Fruit fly (Drosophila melanogaster): ENCODE results near the gene Jon99Cii.

DNA sequence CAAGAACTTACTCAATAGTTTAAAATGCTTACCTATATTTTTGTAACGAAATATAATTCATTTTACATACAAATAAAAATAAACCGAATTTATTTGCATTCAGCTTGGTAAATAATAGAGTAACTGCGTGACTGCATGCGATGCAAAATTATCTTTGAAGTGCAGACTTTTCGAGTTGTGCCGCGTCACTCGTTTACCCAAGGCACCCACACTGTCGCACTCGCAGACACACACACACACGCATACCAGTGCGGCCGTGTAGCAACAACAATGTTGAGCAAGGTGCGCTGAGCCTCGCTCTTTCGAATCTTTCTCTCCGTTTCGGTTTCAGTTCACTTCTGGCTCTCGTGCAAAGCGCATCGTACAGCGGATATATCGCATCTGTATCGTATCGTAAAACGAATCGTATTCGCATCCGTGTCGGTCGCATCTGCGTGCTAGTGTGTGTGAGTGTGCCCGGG lies 47.7 kb downstream of the Jon99Cii start, which contains the start of gene CG31038:
- TF ChIP-seq CG8478 (optimal IDR thresholded peaks at IDR 0.05): no peak
- TF ChIP-seq usp (GFP tag; optimal IDR thresholded peaks at IDR 0.05): no peak
- no peak for TF ChIP-seq EcR (GFP tag; optimal IDR thresholded peaks at IDR 0.05)
- no peak for TF ChIP-seq psq (optimal IDR thresholded peaks at IDR 0.05)
- TF ChIP-seq pan (optimal IDR thresholded peaks at IDR 0.05): no peak
